Worm (Caenorhabditis elegans) whole organism, mixed stage, embryonic: ENCODE results near the gene rack-1.

Source experiments
- flh-1 ChIP-seq: fragments of 200-800 bp; sonication (Bioruptor generic); optimal IDR thresholded peaks from 2 replicates; lab custom pipeline; 2018; ENCODE audit warnings: mild to moderate bottlenecking, missing genetic modification characterization, moderate library complexity, missing compliant biosample characterization
- nhr-237 ChIP-seq: fragments of 150-350 bp; optimal IDR thresholded peaks from 2 replicates; lab custom pipeline; 2014; ENCODE audit warnings: missing biosample characterization, missing genetic modification characterization
- pha-4 ChIP-seq: fragments of 150-350 bp; optimal IDR thresholded peaks from 2 replicates; lab custom pipeline; 2018; ENCODE audit warnings: missing biosample characterization, missing genetic modification reagents, missing genetic modification characterization
- unc-39 ChIP-seq: fragments of 150-350 bp; optimal IDR thresholded peaks from 2 replicates; lab custom pipeline; 2014; ENCODE audit warnings: missing biosample characterization, missing genetic modification characterization

ce11 chrIV:10128446-10128845 is 48.0 kb upstream of the rack-1 start:
- no peak for TF ChIP-seq flh-1 (GFP tag; lab: Kevin White, UChicago)
- TF ChIP-seq nhr-237 (tag; lab: Kevin White, UChicago), result no peak
- no peak for TF ChIP-seq unc-39 (tag; lab: Kevin White, UChicago)
- TF ChIP-seq pha-4, result no peak
